Worm (Caenorhabditis elegans): ENCODE results near the gene C29F9.12.
A peak's percentile ranks its signal among the peaks of the same experiment; 100 is the strongest.
"Not testable (repeated sequence)": the region's sequence is repeated elsewhere in the genome, so short reads cannot be mapped to it uniquely, and the experiment has no call there.

C29F9.12 gene

ce11 chrIII:121983-122449 is at the start of gene C29F9.12:
TSS of gene C29F9.12 (minus strand) at chrIII:122033.
- not testable (repeated sequence) for TF ChIP-seq unc-86, pqm-1, unc-42 (tag; optimal IDR thresholded peaks at IDR 0.05)

- no peak for TF ChIP-seq pqm-1 (tag; optimal IDR thresholded peaks at IDR 0.05)
- TF ChIP-seq tbx-2 (tag; optimal IDR thresholded peaks at IDR 0.05) = no peak
- no peak for TF ChIP-seq ceh-14 (tag; optimal IDR thresholded peaks at IDR 0.05)
- no peak for TF ChIP-seq hlh-13 (GFP tag; optimal IDR thresholded peaks at IDR 0.05)
- TF ChIP-seq syd-9 (tag; optimal IDR thresholded peaks at IDR 0.05) = no peak
- TF ChIP-seq lin-11 (tag; optimal IDR thresholded peaks at IDR 0.05) = no peak
- no peak for TF ChIP-seq gmeb-2 (tag; optimal IDR thresholded peaks at IDR 0.05)
- no peak for TF ChIP-seq ttx-3 (tag; optimal IDR thresholded peaks at IDR 0.05)
- TF ChIP-seq ceh-9 (tag; optimal IDR thresholded peaks at IDR 0.05) = no peak
- no peak for TF ChIP-seq ets-4 (tag; optimal IDR thresholded peaks at IDR 0.05)
- no peak for TF ChIP-seq hlh-15 (tag; optimal IDR thresholded peaks at IDR 0.05)
- no peak for TF ChIP-seq sdc-2 (tag; optimal IDR thresholded peaks at IDR 0.05)
- no peak for TF ChIP-seq elt-2 (tag; optimal IDR thresholded peaks at IDR 0.05)
- TF ChIP-seq unc-3 (GFP tag; conservative IDR thresholded peaks at IDR 0.05) = no peak
- no peak for TF ChIP-seq unc-3 (tag; optimal IDR thresholded peaks at IDR 0.05)
Observed at ce11 chrIII:171617-172016, 49.8 kb upstream of the C29F9.12 start, which contains the start of the genes F40G9.9 and F40G9.12. TSS of gene F40G9.9 (minus strand) at chrIII:171717. TSS of gene F40G9.12 (plus strand) at chrIII:171847.

ce11 chrIII:169478-169877 is 47.6 kb upstream of the C29F9.12 start, which contains the start of gene F40G9.18:
TSS of gene F40G9.18 (minus strand) at chrIII:169578.
- TF ChIP-seq fkh-10 (GFP tag; optimal IDR thresholded peaks at IDR 0.05) (no peak), ceh-30 (tag; optimal IDR thresholded peaks at IDR 0.05) (no peak), ceh-34 (tag; optimal IDR thresholded peaks at IDR 0.05) (no peak), pros-1 (tag; optimal IDR thresholded peaks at IDR 0.05) (no peak), pha-4 (tag; optimal IDR thresholded peaks at IDR 0.05) (no peak), sdc-2 (tag; optimal IDR thresholded peaks at IDR 0.05) (no peak), gmeb-2 (tag; optimal IDR thresholded peaks at IDR 0.05) (no peak), madf-2 (tag; optimal IDR thresholded peaks at IDR 0.05) (no peak), sox-2 (GFP tag; IDR thresholded peaks at IDR 0.05) (no peak), C38D4.7 (GFP tag; optimal IDR thresholded peaks at IDR 0.05) (no peak), zip-5 (tag; optimal IDR thresholded peaks at IDR 0.05) (no peak), ceh-48 (tag; optimal IDR thresholded peaks at IDR 0.05) (no peak), tbx-2 (tag; optimal IDR thresholded peaks at IDR 0.05) (no peak), fkh-6 (tag; optimal IDR thresholded peaks at IDR 0.05) (no peak), ceh-22 (tag; optimal IDR thresholded peaks at IDR 0.05) (no peak), unc-3 (GFP tag; conservative IDR thresholded peaks at IDR 0.05) (no peak), unc-3 (tag; optimal IDR thresholded peaks at IDR 0.05) (no peak), unc-55 (GFP tag; optimal IDR thresholded peaks at IDR 0.05) (no peak), sox-4 (tag; optimal IDR thresholded peaks at IDR 0.05) (no peak), ceh-2 (tag; optimal IDR thresholded peaks at IDR 0.05) (no peak), ceh-6 (GFP tag; optimal IDR thresholded peaks at IDR 0.05) (no peak)

- TF ChIP-seq elt-4 (tag; optimal IDR thresholded peaks at IDR 0.05) = peak; percentile 35
Observed at ce11 chrIII:168376-168775, 46.5 kb upstream of the C29F9.12 start.

- TF ChIP-seq tbx-2 (tag; optimal IDR thresholded peaks at IDR 0.05) (no peak), ref-2 (tag; optimal IDR thresholded peaks at IDR 0.05) (no peak), zip-5 (tag; optimal IDR thresholded peaks at IDR 0.05) (no peak), dve-1 (tag; optimal IDR thresholded peaks at IDR 0.05) (no peak), T23F11.4 (GFP tag; optimal IDR thresholded peaks at IDR 0.05) (no peak), nfya-1 (tag; optimal IDR thresholded peaks at IDR 0.05) (no peak), elt-2 (tag; optimal IDR thresholded peaks at IDR 0.05) (no peak), npax-4 (tag; optimal IDR thresholded peaks at IDR 0.05) (no peak), ceh-34 (tag; optimal IDR thresholded peaks at IDR 0.05) (no peak), fkh-6 (tag; optimal IDR thresholded peaks at IDR 0.05) (no peak), eyg-1 (tag; optimal IDR thresholded peaks at IDR 0.05) (no peak), syd-9 (tag; optimal IDR thresholded peaks at IDR 0.05) (no peak), ceh-6 (GFP tag; optimal IDR thresholded peaks at IDR 0.05) (no peak), K02D7.2 (tag; optimal IDR thresholded peaks at IDR 0.05) (no peak), hlh-15 (tag; optimal IDR thresholded peaks at IDR 0.05) (no peak), unc-3 (GFP tag; conservative IDR thresholded peaks at IDR 0.05) (no peak), unc-3 (tag; optimal IDR thresholded peaks at IDR 0.05) (no peak)
Observed at ce11 chrIII:165390-165789, 43.6 kb upstream of the C29F9.12 start, which contains the start of gene F40G9.7. TSS of gene F40G9.7 (plus strand) at chrIII:165690.
